Fruit fly (Drosophila melanogaster) S2 (cell line): Measurements from ENCODE around the gene CG7966.

Experiments
- CG8478 ChIP-seq: fragments of >200 bp; optimal IDR thresholded peaks from 2 replicates; lab custom pipeline; 2018
- CTCF ChIP-seq, 2 experiments: fragments of >200 bp; optimal IDR thresholded peaks; 2 replicates each; lab custom pipeline; 2018

DNA sequence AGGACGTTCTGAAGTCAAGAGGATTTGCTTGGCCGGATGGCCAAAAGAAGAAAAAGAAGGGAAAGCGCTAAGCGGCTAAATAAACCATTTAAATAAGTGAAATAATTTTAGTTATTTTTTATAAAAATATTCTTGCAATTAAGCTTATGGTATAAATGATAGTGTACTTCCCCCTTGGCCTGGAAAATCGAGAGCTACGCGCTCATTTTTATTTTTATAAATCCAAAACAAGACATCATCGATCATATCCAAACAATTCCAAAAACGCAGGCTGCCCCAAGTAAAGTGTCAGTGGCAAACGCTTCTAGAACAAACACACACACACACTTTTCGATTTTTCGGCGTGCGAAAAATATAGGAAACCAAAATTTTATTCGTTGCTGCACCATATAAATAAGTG lies 6.8 kb downstream of the CG7966 start, which contains the start of gene Hsc70-2:
- TF ChIP-seq CG8478 (no peak), CTCF (optimal IDR thresholded peaks at IDR 0.05; lab: Kevin White, UChicago) (no peak)
